Worm (Caenorhabditis elegans): Measurements from ENCODE around the gene Y14H12B.2.

Gene Y14H12B.2

ce11 chrII:3965665-3966416, 32.3 kb upstream of the Y14H12B.2 start:
- TF ChIP-seq nhr-25 (tag; optimal IDR thresholded peaks at IDR 0.05) (no peak), dmd-4 (tag; optimal IDR thresholded peaks at IDR 0.05) (no peak), elt-1 (tag; optimal IDR thresholded peaks at IDR 0.05) (no peak), ceh-16 (tag; optimal IDR thresholded peaks at IDR 0.05) (no peak), unc-62 (GFP tag; optimal IDR thresholded peaks at IDR 0.05) (no peak), mab-5 (tag; optimal IDR thresholded peaks at IDR 0.05) (no peak), sem-4 (tag; optimal IDR thresholded peaks at IDR 0.05) (no peak), aly-2 (tag; optimal IDR thresholded peaks at IDR 0.05) (no peak), gmeb-1 (tag; optimal IDR thresholded peaks at IDR 0.05) (no peak), unc-39 (tag; optimal IDR thresholded peaks at IDR 0.05) (no peak), nhr-12 (tag; optimal IDR thresholded peaks at IDR 0.05) (no peak), mbf-1 (tag; optimal IDR thresholded peaks at IDR 0.05) (no peak), alr-1 (tag; optimal IDR thresholded peaks at IDR 0.05) (no peak), peb-1 (tag; optimal IDR thresholded peaks at IDR 0.05) (no peak), elt-3 (tag; optimal IDR thresholded peaks at IDR 0.05) (no peak), ama-1 (optimal IDR thresholded peaks at IDR 0.05) (no peak), C34F6.9 (tag; optimal IDR thresholded peaks at IDR 0.05) (no peak), nhr-6 (tag; optimal IDR thresholded peaks at IDR 0.05) (no peak), blmp-1 (tag; optimal IDR thresholded peaks at IDR 0.05; ENCODE audit: insufficient read depth) (no peak), R02D3.7 (tag; optimal IDR thresholded peaks at IDR 0.05) (no peak)

- TF ChIP-seq blmp-1 (tag; optimal IDR thresholded peaks at IDR 0.05; ENCODE audit: insufficient read depth) (no peak), elt-3 (tag; optimal IDR thresholded peaks at IDR 0.05) (no peak), ZK546.5 (tag; optimal IDR thresholded peaks at IDR 0.05) (no peak), ceh-16 (tag; optimal IDR thresholded peaks at IDR 0.05) (no peak), unc-62 (GFP tag; optimal IDR thresholded peaks at IDR 0.05) (no peak), lsy-2 (tag; optimal IDR thresholded peaks at IDR 0.05) (no peak), lin-39 (tag; optimal IDR thresholded peaks at IDR 0.05) (no peak), alr-1 (tag; optimal IDR thresholded peaks at IDR 0.05) (no peak), snpc-4 (tag; optimal IDR thresholded peaks at IDR 0.05) (no peak), nhr-25 (tag; optimal IDR thresholded peaks at IDR 0.05) (no peak), peb-1 (tag; optimal IDR thresholded peaks at IDR 0.05) (no peak), nhr-11 (tag; optimal IDR thresholded peaks at IDR 0.05) (no peak), gmeb-1 (tag; optimal IDR thresholded peaks at IDR 0.05) (no peak), ztf-11 (tag; optimal IDR thresholded peaks at IDR 0.05) (no peak)
Observed at ce11 chrII:3964302-3964885, 30.9 kb upstream of the Y14H12B.2 start.

- no peak for TF ChIP-seq elt-1 (tag; optimal IDR thresholded peaks at IDR 0.05)
- no peak for TF ChIP-seq ceh-16 (tag; optimal IDR thresholded peaks at IDR 0.05)
- no peak for TF ChIP-seq nhr-11 (tag; optimal IDR thresholded peaks at IDR 0.05)
- TF ChIP-seq peb-1 (tag; optimal IDR thresholded peaks at IDR 0.05): no peak
- no peak for TF ChIP-seq snpc-4 (tag; optimal IDR thresholded peaks at IDR 0.05)
- no peak for TF ChIP-seq lin-13 (GFP tag; optimal IDR thresholded peaks at IDR 0.05)
- TF ChIP-seq ceh-82 (tag; optimal IDR thresholded peaks at IDR 0.05): no peak
- TF ChIP-seq nhr-25 (tag; optimal IDR thresholded peaks at IDR 0.05): no peak
- peak; percentile 21 for TF ChIP-seq Y55F3AM.14 (GFP tag; optimal IDR thresholded peaks at IDR 0.05)
- no peak for TF ChIP-seq lin-39 (tag; optimal IDR thresholded peaks at IDR 0.05)
- no peak for TF ChIP-seq unc-62 (GFP tag; optimal IDR thresholded peaks at IDR 0.05)
- peak in 1 of 2 experiments; percentile 33 for TF ChIP-seq lsy-2 (tag; optimal IDR thresholded peaks at IDR 0.05)
- no peak for TF ChIP-seq egl-27 (tag; optimal IDR thresholded peaks at IDR 0.05)
- no peak for TF ChIP-seq mbf-1 (tag; optimal IDR thresholded peaks at IDR 0.05)
- no peak for TF ChIP-seq crh-2 (tag; optimal IDR thresholded peaks at IDR 0.05)
- TF ChIP-seq dmd-4 (tag; optimal IDR thresholded peaks at IDR 0.05): no peak
- TF ChIP-seq nhr-237 (tag; optimal IDR thresholded peaks at IDR 0.05): no peak
- TF ChIP-seq C34F6.9 (tag; optimal IDR thresholded peaks at IDR 0.05): peak; percentile 32
Observed at ce11 chrII:3961256-3961655, 27.7 kb upstream of the Y14H12B.2 start.

ce11 chrII:3960276-3960675, 26.7 kb upstream of the Y14H12B.2 start:
- TF ChIP-seq fos-1 (tag; optimal IDR thresholded peaks at IDR 0.05) (peak; percentile 1), nhr-6 (tag; optimal IDR thresholded peaks at IDR 0.05) (peak; percentile 45), lin-13 (GFP tag; optimal IDR thresholded peaks at IDR 0.05) (peak; percentile 50), C34F6.9 (tag; optimal IDR thresholded peaks at IDR 0.05) (peak; percentile 72), unc-55 (GFP tag; optimal IDR thresholded peaks at IDR 0.05) (peak; percentile 93), mab-5 (tag; optimal IDR thresholded peaks at IDR 0.05) (peak; percentile 57), nhr-129 (tag; optimal IDR thresholded peaks at IDR 0.05) (peak; percentile 42), crh-2 (tag; optimal IDR thresholded peaks at IDR 0.05) (peak; percentile 2), lsy-2 (tag; optimal IDR thresholded peaks at IDR 0.05) (peak in 1 of 2 experiments; percentile 63), ztf-1 (GFP tag; conservative IDR thresholded peaks at IDR 0.05) (no peak), unc-62 (GFP tag; optimal IDR thresholded peaks at IDR 0.05) (no peak), sma-3 (GFP tag; optimal IDR thresholded peaks at IDR 0.05) (no peak), sma-9 (GFP tag; optimal IDR thresholded peaks at IDR 0.05) (peak; percentile 19), sma-9 (tag; optimal IDR thresholded peaks at IDR 0.05) (no peak)
